Worm (Caenorhabditis elegans): ENCODE results near the gene sri-4.

ce11 chrV:777285-777684 lies 29.1 kb downstream of the sri-4 start, which contains the start of gene R09E12.9:
- TF ChIP-seq ceh-6 (GFP tag; optimal IDR thresholded peaks at IDR 0.05) = no peak
- no peak for TF ChIP-seq dmd-4 (tag; optimal IDR thresholded peaks at IDR 0.05; ENCODE audit: borderline replicate concordance)
